In genomic region chrX:10647590-10648105, ce11 we compare ENCODE assay signal across 5 worm cellular contexts.
A peak's percentile ranks its signal among the peaks of the same experiment; 100 is the strongest.
TF ChIP-seq lines count a peak whose summit lies in the region.

No protein-coding gene starts in this region.

TF ChIP-seq in whole organism, L1 larva, 84 proteins besides CTCF, POLR2A, EP300 and RAD21:
- peak; percentile 78 for TF ChIP-seq lin-14 (GFP tag; optimal IDR thresholded peaks at IDR 0.05; lab: Kevin White, UChicago)
- TF ChIP-seq snu-23 (GFP tag; optimal IDR thresholded peaks at IDR 0.05; lab: Kevin White, UChicago) = no peak
- peak; percentile 3 for TF ChIP-seq nhr-20 (tag; optimal IDR thresholded peaks at IDR 0.05; lab: Kevin White, UChicago)
- TF ChIP-seq nhr-85 (tag; lab: Kevin White, UChicago) = peak; percentile 70
- TF ChIP-seq efl-1 (optimal IDR thresholded peaks at IDR 0.05; lab: Kevin White, UChicago) = no peak
- peak in 1 of 2 experiments; percentile 34 for TF ChIP-seq efl-1 (GFP tag; optimal IDR thresholded peaks at IDR 0.05 in 1 of 2; lab: Kevin White, UChicago)
- TF ChIP-seq hlh-4 (tag; optimal IDR thresholded peaks at IDR 0.05; lab: Kevin White, UChicago) = no peak
- peak; percentile 69 for TF ChIP-seq blmp-1 (tag; optimal IDR thresholded peaks at IDR 0.05; lab: Kevin White, UChicago)

TF ChIP-seq in whole organism, L2 larva, 48 proteins besides CTCF, POLR2A, EP300 and RAD21 (continues in another document):
- peak; percentile 13 for TF ChIP-seq crh-2 (tag; optimal IDR thresholded peaks at IDR 0.05; lab: Kevin White, UChicago)
- peak; percentile 48 for TF ChIP-seq nhr-25 (tag; optimal IDR thresholded peaks at IDR 0.05; lab: Kevin White, UChicago)
- TF ChIP-seq blmp-1 (tag; optimal IDR thresholded peaks at IDR 0.05; lab: Kevin White, UChicago; ENCODE audit: insufficient read depth) = peak; percentile 28
- TF ChIP-seq nhr-21 (tag; optimal IDR thresholded peaks at IDR 0.05; lab: Kevin White, UChicago) = peak; percentile 4
- TF ChIP-seq nhr-77 (tag; optimal IDR thresholded peaks at IDR 0.05; lab: Kevin White, UChicago) = no peak
- no peak for TF ChIP-seq ztf-11 (tag; optimal IDR thresholded peaks at IDR 0.05; lab: Kevin White, UChicago)
- no peak for TF ChIP-seq nhr-129 (tag; optimal IDR thresholded peaks at IDR 0.05; lab: Kevin White, UChicago)
- TF ChIP-seq sma-9 (GFP tag; optimal IDR thresholded peaks at IDR 0.05; lab: Kevin White, UChicago) = peak; percentile 14
- no peak for TF ChIP-seq sma-9 (tag; optimal IDR thresholded peaks at IDR 0.05; lab: Kevin White, UChicago)
- TF ChIP-seq sma-3 (GFP tag; optimal IDR thresholded peaks at IDR 0.05; lab: Kevin White, UChicago) = peak; percentile 40
- no peak for TF ChIP-seq mab-5 (tag; optimal IDR thresholded peaks at IDR 0.05; lab: Kevin White, UChicago)
- TF ChIP-seq snpc-4 (tag; optimal IDR thresholded peaks at IDR 0.05; lab: Kevin White, UChicago) = no peak
- TF ChIP-seq C34F6.9 (tag; optimal IDR thresholded peaks at IDR 0.05; lab: Kevin White, UChicago) = no peak
- TF ChIP-seq unc-39 (tag; optimal IDR thresholded peaks at IDR 0.05; lab: Kevin White, UChicago) = no peak
- TF ChIP-seq aly-2 (tag; optimal IDR thresholded peaks at IDR 0.05; lab: Kevin White, UChicago) = no peak
- TF ChIP-seq ceh-16 (tag; optimal IDR thresholded peaks at IDR 0.05; lab: Kevin White, UChicago) = peak; percentile 70
- peak; percentile 0 for TF ChIP-seq fos-1 (tag; optimal IDR thresholded peaks at IDR 0.05; lab: Kevin White, UChicago)
- no peak for TF ChIP-seq F13H6.1 (tag; optimal IDR thresholded peaks at IDR 0.05; lab: Kevin White, UChicago)
- no peak for TF ChIP-seq mdl-1 (tag; optimal IDR thresholded peaks at IDR 0.05; lab: Kevin White, UChicago)
- no peak for TF ChIP-seq ceh-82 (tag; optimal IDR thresholded peaks at IDR 0.05; lab: Kevin White, UChicago)
- TF ChIP-seq sem-4 (tag; optimal IDR thresholded peaks at IDR 0.05; lab: Kevin White, UChicago) = no peak
- no peak for TF ChIP-seq elt-1 (tag; optimal IDR thresholded peaks at IDR 0.05; lab: Kevin White, UChicago)

TF ChIP-seq in whole organism, L3 larva, 47 proteins besides CTCF, POLR2A, EP300 and RAD21:
- TF ChIP-seq tbx-2 (tag; optimal IDR thresholded peaks at IDR 0.05; lab: Kevin White, UChicago) (no peak), unc-39 (tag; optimal IDR thresholded peaks at IDR 0.05; lab: Kevin White, UChicago) (no peak), nhr-25 (tag; optimal IDR thresholded peaks at IDR 0.05; lab: Kevin White, UChicago) (peak; percentile 82), aly-2 (tag; optimal IDR thresholded peaks at IDR 0.05; lab: Kevin White, UChicago) (no peak), ceh-28 (tag; optimal IDR thresholded peaks at IDR 0.05; lab: Kevin White, UChicago) (peak; percentile 26), fos-1 (tag; optimal IDR thresholded peaks at IDR 0.05; lab: Kevin White, UChicago) (no peak), ZK546.5 (tag; optimal IDR thresholded peaks at IDR 0.05; lab: Kevin White, UChicago) (no peak), fkh-2 (tag; optimal IDR thresholded peaks at IDR 0.05; lab: Kevin White, UChicago) (no peak), nhr-23 (tag; optimal IDR thresholded peaks at IDR 0.05; lab: Kevin White, UChicago) (peak; percentile 63), egl-27 (tag; optimal IDR thresholded peaks at IDR 0.05; lab: Kevin White, UChicago) (no peak), daf-12 (tag; optimal IDR thresholded peaks at IDR 0.05; lab: Kevin White, UChicago) (no peak), nhr-77 (tag; optimal IDR thresholded peaks at IDR 0.05; lab: Kevin White, UChicago) (no peak), ama-1 (optimal IDR thresholded peaks at IDR 0.05; lab: Kevin White, UChicago) (no peak), lsy-12 (tag; optimal IDR thresholded peaks at IDR 0.05; lab: Kevin White, UChicago) (peak; percentile 39), pqm-1 (tag; optimal IDR thresholded peaks at IDR 0.05; lab: Kevin White, UChicago) (no peak), eor-1 (tag; optimal IDR thresholded peaks at IDR 0.05; lab: Kevin White, UChicago) (no peak), mml-1 (tag; optimal IDR thresholded peaks at IDR 0.05; lab: Kevin White, UChicago) (no peak), lin-39 (tag; optimal IDR thresholded peaks at IDR 0.05; lab: Kevin White, UChicago) (no peak), nhr-11 (tag; optimal IDR thresholded peaks at IDR 0.05; lab: Kevin White, UChicago) (no peak), nfya-1 (tag; optimal IDR thresholded peaks at IDR 0.05; lab: Kevin White, UChicago; ENCODE audit: insufficient read depth) (peak; percentile 3), ztf-11 (tag; optimal IDR thresholded peaks at IDR 0.05; lab: Kevin White, UChicago) (no peak)

TF ChIP-seq in whole organism, L4 larva, 104 proteins besides CTCF, POLR2A, EP300 and RAD21:
- TF ChIP-seq nhr-28 (tag; optimal IDR thresholded peaks at IDR 0.05; lab: Kevin White, UChicago) = peak; percentile 10
- peak; percentile 18 for TF ChIP-seq nhr-25 (tag; optimal IDR thresholded peaks at IDR 0.05; lab: Kevin White, UChicago; ENCODE audit: borderline replicate concordance, insufficient read depth)
- TF ChIP-seq unc-62 (GFP tag; optimal IDR thresholded peaks at IDR 0.05 in 1 of 2; lab: Kevin White, UChicago) = peak in 1 of 2 experiments; percentile 85
- no peak for TF ChIP-seq unc-62 (tag; optimal IDR thresholded peaks at IDR 0.05; lab: Kevin White, UChicago)
- TF ChIP-seq mxl-3 (GFP tag; optimal IDR thresholded peaks at IDR 0.05; lab: Kevin White, UChicago) = no peak
- TF ChIP-seq mep-1 (tag; optimal IDR thresholded peaks at IDR 0.05; lab: Kevin White, UChicago) = peak; percentile 12
- TF ChIP-seq hlh-11 (tag; optimal IDR thresholded peaks at IDR 0.05; lab: Kevin White, UChicago) = peak; percentile 44
- TF ChIP-seq lin-15B (tag; optimal IDR thresholded peaks at IDR 0.05; lab: Kevin White, UChicago) = no peak

TF ChIP-seq in whole organism, young adult, 124 proteins besides CTCF, POLR2A, EP300 and RAD21:
- TF ChIP-seq zfh-2 (GFP tag; conservative IDR thresholded peaks at IDR 0.05; lab: Robert Waterston, UW) = peak; percentile 68
- TF ChIP-seq dox-1 (GFP tag; IDR thresholded peaks at IDR 0.05; lab: Robert Waterston, UW) = no peak
- TF ChIP-seq nhr-80 (tag; optimal IDR thresholded peaks at IDR 0.05; lab: Kevin White, UChicago) = no peak
- TF ChIP-seq sea-2 (GFP tag; IDR thresholded peaks at IDR 0.05; lab: Robert Waterston, UW) = 0 out of 2 replicates have a peak, but pooled peaks have one; percentile 36
- 0 out of 2 replicates have a peak, but pooled peaks have one; percentile 42 for TF ChIP-seq lag-1 (GFP tag; IDR thresholded peaks at IDR 0.05; lab: Robert Waterston, UW)
- TF ChIP-seq attf-6 (GFP tag; IDR thresholded peaks at IDR 0.05; lab: Robert Waterston, UW) = no peak
- no peak for TF ChIP-seq F52B5.7 (tag; optimal IDR thresholded peaks at IDR 0.05; lab: Kevin White, UChicago)
- no peak for TF ChIP-seq tlf-1 (GFP tag; optimal IDR thresholded peaks at IDR 0.05; lab: Kevin White, UChicago)
- no peak for TF ChIP-seq F33H1.4 (GFP tag; IDR thresholded peaks at IDR 0.05; lab: Robert Waterston, UW)
- no peak for TF ChIP-seq sdz-38 (tag; optimal IDR thresholded peaks at IDR 0.05; lab: Kevin White, UChicago)
- no peak for TF ChIP-seq atf-7 (tag; optimal IDR thresholded peaks at IDR 0.05; lab: Kevin White, UChicago)
- no peak for TF ChIP-seq nfyb-1 (GFP tag; IDR thresholded peaks at IDR 0.05; lab: Robert Waterston, UW)
- TF ChIP-seq snpc-1.3 (tag; optimal IDR thresholded peaks at IDR 0.05; lab: Kevin White, UChicago; ENCODE audit: insufficient read depth) = no peak
- TF ChIP-seq unc-62 (GFP tag; optimal IDR thresholded peaks at IDR 0.05; lab: Kevin White, UChicago) = no peak
- no peak for TF ChIP-seq F23B12.7 (tag; optimal IDR thresholded peaks at IDR 0.05; lab: Kevin White, UChicago; ENCODE audit: insufficient read depth)
- no peak for TF ChIP-seq snpc-1.1 (tag; optimal IDR thresholded peaks at IDR 0.05; lab: Kevin White, UChicago; ENCODE audit: insufficient read depth)
- TF ChIP-seq nhr-27 (tag; optimal IDR thresholded peaks at IDR 0.05; lab: Kevin White, UChicago) = no peak
- TF ChIP-seq dpff-1 (tag; optimal IDR thresholded peaks at IDR 0.05; lab: Kevin White, UChicago) = no peak
- no peak for TF ChIP-seq him-1 (tag; optimal IDR thresholded peaks at IDR 0.05; lab: Kevin White, UChicago)
- TF ChIP-seq F57C9.4 (tag; optimal IDR thresholded peaks at IDR 0.05; lab: Kevin White, UChicago) = no peak
- TF ChIP-seq sptf-2 (GFP tag; optimal IDR thresholded peaks at IDR 0.05; lab: Kevin White, UChicago) = no peak
- TF ChIP-seq dpl-1 (GFP tag; optimal IDR thresholded peaks at IDR 0.05; lab: Kevin White, UChicago) = no peak
